Worm (Caenorhabditis elegans): ENCODE results near the gene wrt-3.
A peak's percentile ranks its signal among the peaks of the same experiment; 100 is the strongest.

DNA sequence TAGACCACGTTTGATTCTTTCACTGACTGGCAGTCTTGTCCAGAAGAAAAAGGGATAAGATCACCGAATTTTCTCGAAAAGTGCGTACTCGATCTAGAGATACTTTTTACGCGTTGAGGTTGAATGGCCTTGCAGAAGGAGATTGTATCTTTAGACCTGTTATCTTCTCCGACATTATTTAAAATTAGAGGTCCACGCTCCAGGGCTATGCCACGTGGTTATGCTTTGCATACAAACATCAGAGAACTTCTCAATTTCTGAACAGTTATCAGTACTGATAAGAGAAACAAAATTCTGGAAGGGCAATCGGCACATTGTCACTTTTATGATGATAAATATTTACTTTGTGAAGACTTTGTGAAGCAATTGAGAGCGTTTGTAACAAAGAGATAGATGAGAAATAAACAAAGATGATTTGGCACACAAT is 35.1 kb downstream of the wrt-3 start:
- TF ChIP-seq mdl-1 (tag; optimal IDR thresholded peaks at IDR 0.05): peak; percentile 35
- no peak for TF ChIP-seq nhr-11 (tag; optimal IDR thresholded peaks at IDR 0.05)
- peak; percentile 58 for TF ChIP-seq fos-1 (tag; optimal IDR thresholded peaks at IDR 0.05)
- TF ChIP-seq pha-4 (tag; optimal IDR thresholded peaks at IDR 0.05): peak; percentile 99
- TF ChIP-seq elt-1 (tag; optimal IDR thresholded peaks at IDR 0.05): peak; percentile 71
- TF ChIP-seq ztf-4 (tag; optimal IDR thresholded peaks at IDR 0.05): peak; percentile 30
- no peak for TF ChIP-seq egl-27 (tag; optimal IDR thresholded peaks at IDR 0.05)
- no peak for TF ChIP-seq nhr-77 (tag; optimal IDR thresholded peaks at IDR 0.05)
